In genomic region chrV:6998303-6998884, ce11 we compare ENCODE assay signal across 5 worm cellular contexts.
TF ChIP-seq lines count a peak whose summit lies in the region.

Gene nhr-42, plus strand, starts transcription at chrV:6998819.

TF ChIP-seq in whole organism, L1 larva, 84 proteins besides CTCF, POLR2A, EP300 and RAD21 (continues in another document):
- peak; percentile 55 for TF ChIP-seq elt-2 (tag; optimal IDR thresholded peaks at IDR 0.05; lab: Kevin White, UChicago)
- TF ChIP-seq ztf-4 (tag; optimal IDR thresholded peaks at IDR 0.05; lab: Kevin White, UChicago) = no peak
- TF ChIP-seq efl-1 (optimal IDR thresholded peaks at IDR 0.05; lab: Kevin White, UChicago) = peak; percentile 2 to 3
- TF ChIP-seq efl-1 (GFP tag; optimal IDR thresholded peaks at IDR 0.05 in 1 of 2; lab: Kevin White, UChicago) = peak; percentile 1 to 77
- TF ChIP-seq nhr-20 (tag; optimal IDR thresholded peaks at IDR 0.05; lab: Kevin White, UChicago) = peak; percentile 68
- no peak for TF ChIP-seq ceh-90 (tag; optimal IDR thresholded peaks at IDR 0.05; lab: Kevin White, UChicago)
- TF ChIP-seq nhr-19 (GFP tag; conservative IDR thresholded peaks at IDR 0.05; lab: Robert Waterston, UW) = peak; percentile 29; the same call in 1 of the 2 replicates
- peak; percentile 2 for TF ChIP-seq skn-1 (tag; optimal IDR thresholded peaks at IDR 0.05; lab: Kevin White, UChicago)
- TF ChIP-seq C04F5.9 (tag; optimal IDR thresholded peaks at IDR 0.05; lab: Kevin White, UChicago) = no peak
- no peak for TF ChIP-seq egl-13 (tag; optimal IDR thresholded peaks at IDR 0.05; lab: Kevin White, UChicago)
- TF ChIP-seq lin-35 (GFP tag; optimal IDR thresholded peaks at IDR 0.05; lab: Kevin White, UChicago) = peak in 1 of 2 experiments; percentile 18
- no peak for TF ChIP-seq nhr-84 (tag; optimal IDR thresholded peaks at IDR 0.05; lab: Kevin White, UChicago)
- TF ChIP-seq lsy-2 (tag; optimal IDR thresholded peaks at IDR 0.05; lab: Kevin White, UChicago) = peak in 1 of 2 experiments; percentile 21
- TF ChIP-seq mdl-1 (tag; optimal IDR thresholded peaks at IDR 0.05; lab: Kevin White, UChicago) = peak in 1 of 2 experiments; percentile 58
- no peak for TF ChIP-seq Y116A8C.19 (tag; optimal IDR thresholded peaks at IDR 0.05; lab: Kevin White, UChicago; ENCODE audit: borderline replicate concordance)
- TF ChIP-seq mab-9 (GFP tag; IDR thresholded peaks at IDR 0.05; lab: Robert Waterston, UW) = no peak
- TF ChIP-seq sptf-1 (tag; optimal IDR thresholded peaks at IDR 0.05; lab: Kevin White, UChicago) = no peak
- peak; percentile 17 for TF ChIP-seq swsn-7 (tag; optimal IDR thresholded peaks at IDR 0.05; lab: Kevin White, UChicago)

TF ChIP-seq in whole organism, L2 larva, 48 proteins besides CTCF, POLR2A, EP300 and RAD21:
- peak; percentile 2 to 20 for TF ChIP-seq mdl-1 (tag; optimal IDR thresholded peaks at IDR 0.05; lab: Kevin White, UChicago)
- peak; percentile 60 for TF ChIP-seq nhr-25 (tag; optimal IDR thresholded peaks at IDR 0.05; lab: Kevin White, UChicago)
- TF ChIP-seq nhr-129 (tag; optimal IDR thresholded peaks at IDR 0.05; lab: Kevin White, UChicago) = peak; percentile 16
- peak; percentile 37 for TF ChIP-seq sma-3 (GFP tag; optimal IDR thresholded peaks at IDR 0.05; lab: Kevin White, UChicago)
- no peak for TF ChIP-seq ZK546.5 (tag; optimal IDR thresholded peaks at IDR 0.05; lab: Kevin White, UChicago)
- TF ChIP-seq fos-1 (tag; optimal IDR thresholded peaks at IDR 0.05; lab: Kevin White, UChicago) = no peak
- TF ChIP-seq nhr-11 (tag; optimal IDR thresholded peaks at IDR 0.05; lab: Kevin White, UChicago) = no peak
- TF ChIP-seq sma-9 (GFP tag; optimal IDR thresholded peaks at IDR 0.05; lab: Kevin White, UChicago) = peak; percentile 55
- no peak for TF ChIP-seq sma-9 (tag; optimal IDR thresholded peaks at IDR 0.05; lab: Kevin White, UChicago)
- peak; percentile 5 for TF ChIP-seq F13H6.1 (tag; optimal IDR thresholded peaks at IDR 0.05; lab: Kevin White, UChicago)
- TF ChIP-seq nhr-10 (tag; optimal IDR thresholded peaks at IDR 0.05; lab: Kevin White, UChicago) = no peak
- peak; percentile 51 for TF ChIP-seq C34F6.9 (tag; optimal IDR thresholded peaks at IDR 0.05; lab: Kevin White, UChicago)
- peak; percentile 33 for TF ChIP-seq crh-2 (tag; optimal IDR thresholded peaks at IDR 0.05; lab: Kevin White, UChicago)
- no peak for TF ChIP-seq dmd-4 (tag; optimal IDR thresholded peaks at IDR 0.05; lab: Kevin White, UChicago)
- TF ChIP-seq lin-39 (tag; optimal IDR thresholded peaks at IDR 0.05; lab: Kevin White, UChicago) = no peak

TF ChIP-seq in whole organism, L3 larva, 47 proteins besides CTCF, POLR2A, EP300 and RAD21:
- TF ChIP-seq mdl-1 (tag; optimal IDR thresholded peaks at IDR 0.05; lab: Kevin White, UChicago) (no peak), nhr-43 (tag; optimal IDR thresholded peaks at IDR 0.05; lab: Kevin White, UChicago; ENCODE audit: poor library complexity, severe bottlenecking) (peak; percentile 5), nfya-1 (tag; optimal IDR thresholded peaks at IDR 0.05; lab: Kevin White, UChicago; ENCODE audit: insufficient read depth) (peak; percentile 14), ztf-11 (tag; optimal IDR thresholded peaks at IDR 0.05; lab: Kevin White, UChicago) (no peak), pha-4 (tag; optimal IDR thresholded peaks at IDR 0.05; lab: Kevin White, UChicago) (peak; percentile 84), pqm-1 (tag; optimal IDR thresholded peaks at IDR 0.05; lab: Kevin White, UChicago) (peak; percentile 56), nhr-76 (tag; optimal IDR thresholded peaks at IDR 0.05; lab: Kevin White, UChicago) (peak; percentile 57), elt-2 (tag; optimal IDR thresholded peaks at IDR 0.05; lab: Kevin White, UChicago) (peak; percentile 66), fkh-10 (GFP tag; optimal IDR thresholded peaks at IDR 0.05; lab: Kevin White, UChicago) (no peak), nhr-25 (tag; optimal IDR thresholded peaks at IDR 0.05; lab: Kevin White, UChicago) (peak; percentile 16)

TF ChIP-seq in whole organism, L4 larva, 104 proteins besides CTCF, POLR2A, EP300 and RAD21 (continues in another document):
- TF ChIP-seq skn-1 (tag; optimal IDR thresholded peaks at IDR 0.05; lab: Kevin White, UChicago) (no peak), nhr-111 (GFP tag; optimal IDR thresholded peaks at IDR 0.05; lab: Kevin White, UChicago) (no peak), mdl-1 (tag; optimal IDR thresholded peaks at IDR 0.05; lab: Kevin White, UChicago) (peak in 1 of 2 experiments; percentile 83), daf-16 (GFP tag; optimal IDR thresholded peaks at IDR 0.05; lab: Kevin White, UChicago) (no peak), daf-16 (tag; optimal IDR thresholded peaks at IDR 0.05; lab: Kevin White, UChicago) (peak; percentile 51), T20F7.1 (GFP tag; optimal IDR thresholded peaks at IDR 0.05; lab: Kevin White, UChicago) (no peak), set-16 (GFP tag; IDR thresholded peaks at IDR 0.05; lab: Robert Waterston, UW) (no peak), duxl-1 (tag; optimal IDR thresholded peaks at IDR 0.05; lab: Kevin White, UChicago; ENCODE audit: poor library complexity) (no peak), Y105C5A.15 (GFP tag; IDR thresholded peaks at IDR 0.05; lab: Robert Waterston, UW) (no peak), F49E8.2 (tag; optimal IDR thresholded peaks at IDR 0.05; lab: Kevin White, UChicago; ENCODE audit: borderline replicate concordance) (no peak), ztf-11 (tag; optimal IDR thresholded peaks at IDR 0.05; lab: Kevin White, UChicago) (no peak), ZK337.2 (GFP tag; IDR thresholded peaks at IDR 0.05; lab: Robert Waterston, UW) (no peak), hif-1 (tag; optimal IDR thresholded peaks at IDR 0.05; lab: Kevin White, UChicago) (peak in 1 of 2 experiments; percentile 57), dve-1 (tag; optimal IDR thresholded peaks at IDR 0.05; lab: Kevin White, UChicago; ENCODE audit: insufficient read depth) (peak; percentile 19), F44E2.7 (GFP tag; IDR thresholded peaks at IDR 0.05; lab: Robert Waterston, UW) (no peak), lim-7 (GFP tag; IDR thresholded peaks at IDR 0.05; lab: Robert Waterston, UW) (no peak), mxl-3 (GFP tag; optimal IDR thresholded peaks at IDR 0.05; lab: Kevin White, UChicago) (peak; percentile 38), ztf-7 (tag; optimal IDR thresholded peaks at IDR 0.05; lab: Kevin White, UChicago) (no peak), snpc-4 (tag; optimal IDR thresholded peaks at IDR 0.05; lab: Kevin White, UChicago) (no peak), hlh-11 (tag; optimal IDR thresholded peaks at IDR 0.05; lab: Kevin White, UChicago) (peak; percentile 52), lin-1 (GFP tag; IDR thresholded peaks at IDR 0.05; lab: Robert Waterston, UW) (no peak), nhr-28 (tag; optimal IDR thresholded peaks at IDR 0.05; lab: Kevin White, UChicago) (peak; percentile 79), dpl-1 (GFP tag; optimal IDR thresholded peaks at IDR 0.05; lab: Kevin White, UChicago) (no peak), fos-1 (tag; optimal IDR thresholded peaks at IDR 0.05; lab: Kevin White, UChicago) (no peak), dmd-6 (GFP tag; IDR thresholded peaks at IDR 0.05; lab: Robert Waterston, UW) (peak; percentile 54), nhr-102 (tag; optimal IDR thresholded peaks at IDR 0.05; lab: Kevin White, UChicago) (no peak), ceh-62 (tag; optimal IDR thresholded peaks at IDR 0.05; lab: Kevin White, UChicago) (no peak)

TF ChIP-seq in whole organism, young adult, 124 proteins besides CTCF, POLR2A, EP300 and RAD21:
- TF ChIP-seq cebp-1 (GFP tag; IDR thresholded peaks at IDR 0.05; lab: Robert Waterston, UW) = no peak
- peak; percentile 8 for TF ChIP-seq cebp-1 (tag; optimal IDR thresholded peaks at IDR 0.05; lab: Kevin White, UChicago)
- TF ChIP-seq nhr-80 (tag; optimal IDR thresholded peaks at IDR 0.05; lab: Kevin White, UChicago) = peak; percentile 55
- no peak for TF ChIP-seq mel-28 (tag; optimal IDR thresholded peaks at IDR 0.05; lab: Kevin White, UChicago; ENCODE audit: borderline replicate concordance)
- TF ChIP-seq pha-4 (tag; optimal IDR thresholded peaks at IDR 0.05; lab: Kevin White, UChicago) = peak; percentile 72
- peak; percentile 37; the same call in 1 of the 2 replicates for TF ChIP-seq hmg-1.2 (GFP tag; IDR thresholded peaks at IDR 0.05; lab: Robert Waterston, UW)
- no peak for TF ChIP-seq dpl-1 (GFP tag; optimal IDR thresholded peaks at IDR 0.05; lab: Kevin White, UChicago)
TF ChIP-seq in whole organism, young adult: peak in this region for 4.
